Fruit fly (Drosophila melanogaster) whole organism: ENCODE results near the gene AdamTS-A.

Experiments
- CG8478 ChIP-seq: fragments of >200 bp; optimal IDR thresholded peaks from 2 replicates; lab custom pipeline; 2018; ENCODE audit warnings: inconsistent platforms
- Dll ChIP-seq: fragments of >200 bp; optimal IDR thresholded peaks from 2 replicates; lab custom pipeline; 2017
- EcR ChIP-seq, 2 experiments: fragments of >200 bp; optimal IDR thresholded peaks; 2 replicates each; lab custom pipeline; 2017; ENCODE audit warnings: missing biosample characterization in 2 of 2, missing genetic modification characterization in 2 of 2, missing genetic modification reagents in 2 of 2
- pan ChIP-seq: fragments of >200 bp; optimal IDR thresholded peaks from 2 replicates; lab custom pipeline; 2017
- psq ChIP-seq: fragments of >200 bp; optimal IDR thresholded peaks from 2 replicates; lab custom pipeline; 2017
- usp ChIP-seq: fragments of >200 bp; optimal IDR thresholded peaks from 2 replicates; lab custom pipeline; 2017; ENCODE audit warnings: missing biosample characterization, missing genetic modification characterization, mixed read lengths

The AdamTS-A gene

DNA sequence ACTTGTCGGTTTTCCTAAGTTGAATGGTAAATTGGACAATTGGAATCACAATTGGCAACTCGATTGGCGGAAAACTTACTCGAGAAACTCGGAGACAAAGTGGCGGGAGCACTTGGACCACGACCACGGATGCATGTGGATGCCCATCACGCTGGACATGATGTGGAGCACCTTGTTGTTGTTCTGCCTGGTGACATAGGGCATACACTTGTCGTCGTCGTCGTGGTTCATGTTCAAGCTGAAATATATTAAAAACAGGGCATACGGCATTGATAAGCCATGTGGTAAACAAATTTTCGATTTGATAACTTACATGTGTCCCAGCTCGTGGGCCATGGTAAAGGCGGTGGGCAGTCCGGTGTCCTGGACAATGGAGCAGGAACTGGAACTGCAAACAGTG lies 28.2 kb downstream of the AdamTS-A start:
- TF ChIP-seq pan (lab: Kevin White, UChicago) = no peak
- TF ChIP-seq Dll (lab: Kevin White, UChicago) = no peak
- TF ChIP-seq usp (GFP tag; lab: Kevin White, UChicago) = no peak
- TF ChIP-seq EcR (GFP tag; optimal IDR thresholded peaks at IDR 0.05; lab: Kevin White, UChicago) = no peak
- TF ChIP-seq CG8478 (lab: Kevin White, UChicago) = no peak
- TF ChIP-seq psq (lab: Kevin White, UChicago) = no peak

DNA sequence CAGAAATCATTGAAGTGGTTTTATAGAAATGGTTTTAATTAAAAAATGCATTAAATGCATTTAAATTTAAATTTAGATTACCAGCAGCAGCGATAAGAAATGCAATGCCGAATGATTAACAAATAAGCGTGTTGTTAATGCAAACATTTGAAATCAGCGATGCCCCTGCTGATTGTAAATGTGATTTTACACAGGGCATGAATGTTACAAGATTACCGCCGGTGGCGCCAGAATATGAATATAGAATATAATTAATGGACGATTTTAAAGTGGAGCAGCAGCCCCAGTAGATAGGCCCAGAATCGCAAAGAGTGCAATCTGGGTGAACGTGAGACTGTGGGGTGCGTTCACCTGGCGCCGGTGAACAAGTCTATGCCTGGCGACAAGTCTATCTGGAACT lies 29.8 kb downstream of the AdamTS-A start:
- TF ChIP-seq psq (lab: Kevin White, UChicago) = no peak
- TF ChIP-seq CG8478 (lab: Kevin White, UChicago) = no peak
- TF ChIP-seq Dll (lab: Kevin White, UChicago) = no peak
- TF ChIP-seq usp (GFP tag; lab: Kevin White, UChicago) = no peak
- TF ChIP-seq pan (lab: Kevin White, UChicago) = no peak
- no peak for TF ChIP-seq EcR (GFP tag; optimal IDR thresholded peaks at IDR 0.05; lab: Kevin White, UChicago)

dm6 chr3R:15439669-15440068 lies 36.3 kb downstream of the AdamTS-A start, which contains the start of gene Act88F:
TSS of gene Act88F (plus strand) at chr3R:15439969.
- TF ChIP-seq usp (GFP tag; lab: Kevin White, UChicago) (no peak), CG8478 (lab: Kevin White, UChicago) (no peak), pan (lab: Kevin White, UChicago) (no peak), EcR (GFP tag; optimal IDR thresholded peaks at IDR 0.05; lab: Kevin White, UChicago) (no peak), psq (lab: Kevin White, UChicago) (no peak), Dll (lab: Kevin White, UChicago) (no peak)

DNA sequence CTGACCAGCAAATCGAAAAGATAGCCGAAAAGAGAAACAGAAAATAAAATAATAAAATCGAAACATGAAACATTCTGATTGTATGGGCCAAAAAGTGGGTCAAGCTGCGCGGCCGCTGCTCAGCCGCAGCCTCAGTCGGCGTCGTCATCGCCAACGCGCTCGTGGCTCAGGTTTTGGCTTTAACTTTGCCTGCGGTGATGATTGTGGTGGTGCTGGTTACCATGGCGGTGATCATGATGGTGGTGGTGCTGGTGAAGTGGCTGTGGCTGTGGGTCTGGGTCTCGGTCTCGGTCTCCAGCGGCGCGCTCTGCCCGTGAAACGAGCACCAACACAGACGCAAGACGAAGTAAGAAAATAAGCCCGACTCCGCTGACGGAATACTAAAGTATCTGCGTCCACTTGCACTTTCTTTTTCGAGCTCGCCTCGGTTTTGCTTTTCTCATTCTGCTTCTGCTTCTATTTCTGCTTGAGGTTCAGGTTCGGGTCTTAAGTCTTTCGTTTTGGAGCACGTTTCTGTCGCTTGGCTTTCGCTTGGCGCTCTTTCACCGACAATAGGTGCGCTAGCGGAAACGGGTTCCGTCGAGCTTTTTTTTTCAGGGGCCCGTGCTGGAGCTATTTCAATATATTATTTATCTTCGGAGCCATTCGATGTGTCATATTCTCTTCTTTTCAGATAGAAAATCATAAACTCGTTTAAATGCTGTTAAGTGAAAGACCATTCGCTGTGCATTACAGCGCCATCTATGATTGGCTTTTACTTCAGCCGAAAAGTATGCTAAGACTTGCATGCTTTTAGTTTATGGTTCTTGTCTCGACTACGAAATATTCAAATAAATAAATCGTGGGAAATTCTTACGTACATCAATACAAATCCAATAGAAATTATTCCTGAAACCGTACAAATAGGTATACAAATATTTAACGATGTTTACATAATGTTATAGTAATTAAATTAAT lies 38.3 kb downstream of the AdamTS-A start:
- TF ChIP-seq CG8478 (lab: Kevin White, UChicago) = no peak
- TF ChIP-seq Dll (lab: Kevin White, UChicago) = no peak
- no peak for TF ChIP-seq usp (GFP tag; lab: Kevin White, UChicago)
- no peak for TF ChIP-seq psq (lab: Kevin White, UChicago)
- no peak for TF ChIP-seq EcR (GFP tag; optimal IDR thresholded peaks at IDR 0.05; lab: Kevin White, UChicago)
- no peak for TF ChIP-seq pan (lab: Kevin White, UChicago)

DNA sequence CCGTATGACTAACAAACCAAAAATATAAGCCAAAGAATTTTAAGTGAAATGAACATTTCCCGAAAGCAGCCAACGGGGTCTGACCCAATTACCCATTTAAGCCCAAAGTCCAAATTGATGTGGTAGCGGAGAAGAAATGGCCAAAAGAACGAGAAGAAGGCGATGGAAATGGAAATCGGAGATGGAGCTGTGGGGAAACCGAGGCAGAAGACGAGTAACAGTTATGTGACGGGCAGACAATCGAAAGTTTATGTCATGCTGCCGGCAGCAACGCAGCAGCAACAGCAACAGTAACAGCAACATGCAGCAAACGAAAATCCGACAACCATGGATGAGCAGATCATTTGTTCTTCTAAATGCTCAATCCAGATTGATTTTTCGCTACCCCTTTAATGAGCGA lies 39.2 kb downstream of the AdamTS-A start:
- no peak for TF ChIP-seq psq (lab: Kevin White, UChicago)

dm6 chr3R:15434676-15435075 lies 41.3 kb downstream of the AdamTS-A start, which contains the start of gene CG6118:
TSS of gene CG6118 (minus strand) at chr3R:15434738.
- no peak for TF ChIP-seq EcR (GFP tag; optimal IDR thresholded peaks at IDR 0.05; lab: Kevin White, UChicago)
- no peak for TF ChIP-seq CG8478 (lab: Kevin White, UChicago)
- TF ChIP-seq pan (lab: Kevin White, UChicago) = no peak
- TF ChIP-seq psq (lab: Kevin White, UChicago) = no peak
- TF ChIP-seq usp (GFP tag; lab: Kevin White, UChicago) = no peak
- no peak for TF ChIP-seq Dll (lab: Kevin White, UChicago)

- TF ChIP-seq Dll (lab: Kevin White, UChicago) = no peak
- TF ChIP-seq usp (GFP tag; lab: Kevin White, UChicago) = no peak
- no peak for TF ChIP-seq pan (lab: Kevin White, UChicago)
- TF ChIP-seq EcR (GFP tag; optimal IDR thresholded peaks at IDR 0.05; lab: Kevin White, UChicago) = no peak
- no peak for TF ChIP-seq psq (lab: Kevin White, UChicago)
- TF ChIP-seq CG8478 (lab: Kevin White, UChicago) = no peak
Observed at dm6 chr3R:15433340-15433945, 42.5 kb downstream of the AdamTS-A start.

DNA sequence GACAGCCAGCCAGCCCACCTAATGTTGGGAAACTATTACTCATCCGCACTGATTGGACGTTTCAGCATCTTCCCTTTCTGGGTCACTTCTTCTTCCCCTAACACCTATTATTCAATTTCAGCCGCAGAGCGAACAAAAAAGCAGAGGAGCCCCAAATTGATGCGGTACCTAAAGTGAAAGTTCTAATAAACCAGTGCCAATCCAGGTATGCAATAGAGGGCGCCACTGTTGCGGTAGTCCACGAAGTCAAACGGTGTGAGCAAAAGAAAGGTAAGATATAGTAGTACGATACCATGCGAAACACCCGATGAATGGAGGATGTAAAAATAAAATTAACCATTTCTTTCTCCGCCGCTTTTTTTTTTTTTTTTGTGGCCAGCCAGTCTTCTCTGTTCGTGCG lies 44.9 kb downstream of the AdamTS-A start:
- TF ChIP-seq pan (lab: Kevin White, UChicago) (no peak), EcR (GFP tag; optimal IDR thresholded peaks at IDR 0.05; lab: Kevin White, UChicago) (no peak)

DNA sequence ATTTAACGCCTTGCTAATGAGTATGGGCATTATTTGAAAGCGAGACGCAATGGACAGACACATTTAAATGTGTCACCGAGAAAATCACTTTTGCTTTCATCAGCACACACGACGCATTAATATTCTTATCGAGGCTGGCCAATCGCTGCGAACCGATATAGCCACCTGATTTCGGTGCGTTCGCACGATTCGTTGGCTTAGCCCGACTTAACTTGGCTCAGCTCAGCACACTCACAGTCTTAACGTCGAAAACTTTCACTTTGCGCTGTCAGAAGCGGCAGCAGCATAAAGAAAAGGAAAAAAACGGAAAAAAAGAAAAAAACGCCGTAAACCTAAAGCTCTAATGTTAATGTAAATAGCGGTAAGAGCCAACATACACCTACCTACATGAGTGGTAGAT lies 45.6 kb downstream of the AdamTS-A start:
- no peak for TF ChIP-seq usp (GFP tag; lab: Kevin White, UChicago)
- TF ChIP-seq CG8478 (lab: Kevin White, UChicago) = no peak
- no peak for TF ChIP-seq pan (lab: Kevin White, UChicago)
- TF ChIP-seq Dll (lab: Kevin White, UChicago) = no peak

DNA sequence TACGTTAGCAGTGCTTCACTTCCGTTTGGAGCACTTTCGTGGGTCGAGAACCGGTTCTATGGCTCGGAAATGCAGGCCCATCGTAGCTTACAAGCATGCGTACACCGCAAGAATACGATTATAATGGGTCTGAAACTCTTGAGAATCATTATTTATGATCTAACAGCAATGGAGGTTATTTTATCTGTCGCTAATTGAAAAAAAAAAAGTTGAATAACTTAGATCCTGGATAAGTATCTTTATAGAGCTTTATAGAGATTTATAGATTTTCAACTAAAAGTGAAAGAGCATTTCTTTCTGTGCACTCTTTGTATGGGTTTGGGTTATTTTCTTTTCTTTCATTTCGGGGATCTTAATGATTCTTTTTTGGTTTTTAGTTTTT lies 48.2 kb downstream of the AdamTS-A start:
- TF ChIP-seq pan (lab: Kevin White, UChicago) = no peak
- no peak for TF ChIP-seq Dll (lab: Kevin White, UChicago)
- no peak for TF ChIP-seq CG8478 (lab: Kevin White, UChicago)
- TF ChIP-seq EcR (GFP tag; optimal IDR thresholded peaks at IDR 0.05; lab: Kevin White, UChicago) = no peak
- no peak for TF ChIP-seq usp (GFP tag; lab: Kevin White, UChicago)
- no peak for TF ChIP-seq psq (lab: Kevin White, UChicago)

DNA sequence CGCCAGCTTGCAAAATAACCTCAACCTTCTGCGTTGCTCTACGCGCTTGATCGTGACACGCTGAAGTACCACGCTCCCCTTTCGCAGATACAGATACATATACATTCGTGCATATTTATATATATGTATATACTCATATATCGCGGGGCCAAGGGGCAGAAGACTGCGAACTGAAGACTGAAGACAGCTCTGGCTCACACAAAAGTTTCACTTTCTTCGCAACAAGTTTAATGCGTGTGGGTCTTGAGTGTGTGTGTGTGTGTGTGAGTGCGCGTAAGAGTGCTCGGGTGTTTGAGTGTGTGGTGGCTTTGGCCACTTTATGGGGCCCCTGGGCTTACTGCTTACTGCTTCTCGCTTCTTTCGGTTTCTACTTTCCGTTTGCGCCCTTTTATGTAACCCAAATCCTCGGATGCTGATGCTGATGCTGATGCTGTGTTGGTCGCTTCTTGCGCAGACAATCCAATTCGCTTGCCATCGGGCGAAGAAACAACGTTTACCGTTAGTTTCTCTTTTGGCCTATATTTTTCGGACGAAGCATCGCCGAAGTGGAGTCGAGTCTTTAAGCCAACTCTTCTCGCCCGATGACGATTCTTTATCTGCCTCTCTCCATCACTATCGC lies 48.7 kb downstream of the AdamTS-A start:
- TF ChIP-seq psq (lab: Kevin White, UChicago) (no peak), CG8478 (lab: Kevin White, UChicago) (no peak), EcR (GFP tag; optimal IDR thresholded peaks at IDR 0.05; lab: Kevin White, UChicago) (no peak), usp (GFP tag; lab: Kevin White, UChicago) (no peak), Dll (lab: Kevin White, UChicago) (no peak), pan (lab: Kevin White, UChicago) (no peak)
